Fruit fly (Drosophila melanogaster) whole organism, adult: ENCODE measurements around the gene CG31344.

Experiments used
- CG11617 ChIP-seq: fragments of 200-800 bp; sonication (Bioruptor generic); optimal IDR thresholded peaks from 2 replicates; lab custom pipeline; 2017; ENCODE audit warnings: mild to moderate bottlenecking, missing biosample characterization, missing genetic modification reagents, missing genetic modification characterization
- CG12768 ChIP-seq: fragments of 200-800 bp; sonication (Bioruptor generic); optimal IDR thresholded peaks from 2 replicates; lab custom pipeline; 2017; ENCODE audit warnings: missing biosample characterization, missing genetic modification characterization, mild to moderate bottlenecking, moderate library complexity, missing genetic modification reagents
- CG14711 ChIP-seq: fragments of 200-800 bp; sonication (Bioruptor generic); optimal IDR thresholded peaks from 2 replicates; lab custom pipeline; 2018; ENCODE audit warnings: missing biosample characterization, mild to moderate bottlenecking, missing genetic modification characterization, moderate library complexity
- CG1620 ChIP-seq: fragments of 200-800 bp; sonication (Bioruptor generic); optimal IDR thresholded peaks from 2 replicates; lab custom pipeline; 2016; ENCODE audit warnings: missing biosample characterization, missing genetic modification characterization
- CG33017 ChIP-seq: fragments of 200-800 bp; sonication (Bioruptor generic); optimal IDR thresholded peaks from 2 replicates; lab custom pipeline; 2018; ENCODE audit warnings: missing biosample characterization, mild to moderate bottlenecking, missing genetic modification characterization, moderate library complexity
- CG5204 ChIP-seq: fragments of 200-800 bp; sonication (Bioruptor generic); optimal IDR thresholded peaks from 2 replicates; lab custom pipeline; 2016; ENCODE audit warnings: missing biosample characterization, missing genetic modification characterization
- CG7045 ChIP-seq: fragments of 200-800 bp; sonication (Bioruptor generic); optimal IDR thresholded peaks from 2 replicates; lab custom pipeline; 2017; ENCODE audit warnings: missing biosample characterization, mild to moderate bottlenecking, missing genetic modification characterization
- CG7101 ChIP-seq: fragments of 200-800 bp; sonication (Bioruptor generic); optimal IDR thresholded peaks from 2 replicates; lab custom pipeline; 2018; ENCODE audit warnings: missing biosample characterization, mild to moderate bottlenecking, missing genetic modification characterization, moderate library complexity
- Clk ChIP-seq: fragments of 200-800 bp; sonication (Bioruptor generic); optimal IDR thresholded peaks from 2 replicates; lab custom pipeline; 2017; ENCODE audit warnings: missing biosample characterization, missing genetic modification characterization
- Crg-1 ChIP-seq: fragments of 200-800 bp; sonication (Bioruptor generic); optimal IDR thresholded peaks from 2 replicates; lab custom pipeline; 2016; ENCODE audit warnings: missing biosample characterization, missing genetic modification characterization
- Hr96 ChIP-seq: fragments of 200-800 bp; sonication (Bioruptor generic); optimal IDR thresholded peaks from 2 replicates; lab custom pipeline; 2016; ENCODE audit warnings: missing biosample characterization, missing genetic modification characterization
- Mnt ChIP-seq: fragments of 200-800 bp; sonication (Bioruptor generic); optimal IDR thresholded peaks from 2 replicates; lab custom pipeline; 2016; ENCODE audit warnings: missing biosample characterization, mild to moderate bottlenecking, missing genetic modification characterization
- bab1 ChIP-seq: fragments of 200-800 bp; sonication (Bioruptor generic); optimal IDR thresholded peaks from 3 replicates; lab custom pipeline; 2019; ENCODE audit warnings: missing biosample characterization, mild to moderate bottlenecking, missing genetic modification characterization, moderate library complexity
- cic ChIP-seq: fragments of 200-800 bp; sonication (Bioruptor generic); optimal IDR thresholded peaks from 2 replicates; lab custom pipeline; 2017; ENCODE audit warnings: missing biosample characterization, mild to moderate bottlenecking, missing genetic modification characterization, moderate library complexity
- cnc ChIP-seq, 2 experiments: fragments of >200 bp; optimal IDR thresholded peaks; 2 replicates each; lab custom pipeline; 2017
- kay ChIP-seq: fragments of 200-800 bp; sonication (Bioruptor generic); peaks from one replicate; lab custom pipeline; 2016; ENCODE audit warnings: missing biosample characterization, missing genetic modification characterization, borderline replicate concordance
- ovo ChIP-seq: fragments of 200-800 bp; sonication (Bioruptor generic); optimal IDR thresholded peaks from 2 replicates; lab custom pipeline; 2016; ENCODE audit warnings: missing biosample characterization, missing genetic modification characterization
- pad ChIP-seq: fragments of 200-800 bp; sonication (Bioruptor generic); optimal IDR thresholded peaks from 3 replicates; lab custom pipeline; 2017; ENCODE audit warnings: missing biosample characterization, missing genetic modification characterization, mild to moderate bottlenecking, moderate library complexity, missing genetic modification reagents
- tj ChIP-seq: fragments of 200-800 bp; sonication (Bioruptor generic); optimal IDR thresholded peaks from 3 replicates; lab custom pipeline; 2017; ENCODE audit warnings: missing biosample characterization, mild to moderate bottlenecking, missing genetic modification characterization, moderate library complexity
- toe ChIP-seq: fragments of 200-800 bp; sonication (Bioruptor generic); optimal IDR thresholded peaks from 2 replicates; lab custom pipeline; 2016; ENCODE audit warnings: missing biosample characterization, missing genetic modification characterization

The CG31344 gene

DNA sequence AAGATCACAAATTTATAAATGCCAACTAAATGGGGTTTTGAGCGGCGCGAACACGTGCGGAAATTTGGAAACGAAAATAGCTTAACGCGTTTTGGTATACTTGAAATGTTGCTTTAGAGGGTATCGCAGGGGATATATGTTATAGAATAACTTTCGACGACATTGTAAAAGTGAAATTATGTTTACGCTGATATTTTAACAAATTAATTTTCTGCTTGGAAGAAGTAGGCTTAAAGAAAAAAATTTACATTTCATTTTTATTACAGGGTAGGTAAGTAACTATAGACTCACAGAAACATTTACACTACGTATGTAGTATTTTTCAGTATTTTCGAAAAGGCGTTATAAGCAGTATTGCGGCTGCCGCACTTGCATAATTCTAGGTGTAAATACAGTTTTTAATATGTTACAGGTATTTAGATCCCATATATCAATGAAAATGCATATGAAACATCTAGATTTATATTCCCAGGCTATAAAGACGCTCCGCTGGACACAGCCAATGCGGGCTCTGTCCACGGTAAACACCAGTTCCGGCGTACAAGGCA lies 4.3 kb upstream of the CG31344 start, which contains the start of the genes Art3 and mRpS10:
TSS of gene Art3 (minus strand) at position 80 of the 548 bp plus-strand sequence.
TSS of gene mRpS10 (plus strand) at position 337 of the 548 bp plus-strand sequence.
- peak; percentile 99 for TF ChIP-seq Crg-1 (GFP tag; lab: Kevin White, UChicago)
- TF ChIP-seq toe (GFP tag; lab: Kevin White, UChicago) = peak; percentile 100
- TF ChIP-seq cnc (optimal IDR thresholded peaks at IDR 0.05; lab: Kevin White, UChicago) = no peak
- peak; percentile 100 for TF ChIP-seq bab1 (GFP tag; lab: Kevin White, UChicago)
- peak; percentile 94 for TF ChIP-seq tj
- TF ChIP-seq CG5204 (GFP tag; lab: Kevin White, UChicago) = peak; percentile 100
- peak; percentile 89 for TF ChIP-seq cic (GFP tag; lab: Kevin White, UChicago)
- peak; percentile 99 for TF ChIP-seq Mnt (GFP tag; lab: Kevin White, UChicago)
- TF ChIP-seq CG1620 = peak; percentile 99
- TF ChIP-seq Clk (GFP tag; lab: Kevin White, UChicago) = peak; percentile 99
- TF ChIP-seq CG14711 = peak; percentile 99
- TF ChIP-seq CG7101 (tag; lab: Kevin White, UChicago) = peak; percentile 100
- peak; percentile 100 for TF ChIP-seq CG33017
- TF ChIP-seq CG11617 (GFP tag; lab: Kevin White, UChicago) = peak; percentile 99
- TF ChIP-seq CG7045 (GFP tag; lab: Kevin White, UChicago) = peak; percentile 100
- TF ChIP-seq kay = no peak
- no peak for TF ChIP-seq Hr96 (GFP tag; lab: Kevin White, UChicago)
- peak; percentile 98 for TF ChIP-seq ovo (GFP tag; lab: Kevin White, UChicago)
- TF ChIP-seq CG12768 = peak; percentile 100
- TF ChIP-seq pad (GFP tag; lab: Kevin White, UChicago) = peak; percentile 96

DNA sequence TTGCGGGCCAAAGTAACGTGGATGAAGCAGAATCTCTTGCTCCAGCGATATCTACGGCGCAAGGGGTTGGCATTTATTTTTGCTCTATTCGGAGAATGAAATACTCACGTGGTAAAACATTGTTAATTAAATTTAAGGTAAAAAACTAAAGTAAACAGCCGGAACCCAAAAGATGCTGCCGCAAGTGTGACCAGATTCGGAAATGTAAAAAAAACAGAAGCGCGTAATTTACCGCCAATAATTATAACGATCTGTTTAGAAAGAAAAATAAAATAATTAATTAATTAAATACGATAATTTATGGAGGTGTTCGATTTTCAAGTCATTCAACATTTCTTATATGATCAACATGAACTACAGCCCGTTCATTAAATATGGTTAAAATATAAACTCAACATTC lies 2.2 kb downstream of the CG31344 start, which contains the start of gene Polr2G:
TSS of gene Polr2G (minus strand) at position 208 of the 400 bp plus-strand sequence.
- TF ChIP-seq Crg-1 (GFP tag; lab: Kevin White, UChicago) (no peak), bab1 (GFP tag; lab: Kevin White, UChicago) (peak; percentile 30)

- TF ChIP-seq ovo (GFP tag; lab: Kevin White, UChicago) (no peak), CG5204 (GFP tag; lab: Kevin White, UChicago) (no peak), pad (GFP tag; lab: Kevin White, UChicago) (peak; percentile 83), cic (GFP tag; lab: Kevin White, UChicago) (peak; percentile 48), CG14711 (peak; percentile 91), Hr96 (GFP tag; lab: Kevin White, UChicago) (no peak), Clk (GFP tag; lab: Kevin White, UChicago) (peak; percentile 87), Crg-1 (GFP tag; lab: Kevin White, UChicago) (peak; percentile 53), bab1 (GFP tag; lab: Kevin White, UChicago) (peak; percentile 74), CG7045 (GFP tag; lab: Kevin White, UChicago) (peak; percentile 93), CG12768 (peak; percentile 96), cnc (optimal IDR thresholded peaks at IDR 0.05; lab: Kevin White, UChicago) (no peak), CG7101 (tag; lab: Kevin White, UChicago) (peak; percentile 89), tj (peak; percentile 54), Mnt (GFP tag; lab: Kevin White, UChicago) (peak; percentile 82), CG11617 (GFP tag; lab: Kevin White, UChicago) (peak; percentile 87), CG1620 (peak; percentile 83), toe (GFP tag; lab: Kevin White, UChicago) (peak; percentile 95), kay (no peak), CG33017 (peak; percentile 89)
Observed at dm6 chr3R:15218824-15219576, 6.1 kb downstream of the CG31344 start, which contains the start of the genes SIDL and CG12241. Gene SIDL, minus strand, starts transcription at chr3R:15218874. Gene CG12241, plus strand, starts transcription at chr3R:15219256.

DNA sequence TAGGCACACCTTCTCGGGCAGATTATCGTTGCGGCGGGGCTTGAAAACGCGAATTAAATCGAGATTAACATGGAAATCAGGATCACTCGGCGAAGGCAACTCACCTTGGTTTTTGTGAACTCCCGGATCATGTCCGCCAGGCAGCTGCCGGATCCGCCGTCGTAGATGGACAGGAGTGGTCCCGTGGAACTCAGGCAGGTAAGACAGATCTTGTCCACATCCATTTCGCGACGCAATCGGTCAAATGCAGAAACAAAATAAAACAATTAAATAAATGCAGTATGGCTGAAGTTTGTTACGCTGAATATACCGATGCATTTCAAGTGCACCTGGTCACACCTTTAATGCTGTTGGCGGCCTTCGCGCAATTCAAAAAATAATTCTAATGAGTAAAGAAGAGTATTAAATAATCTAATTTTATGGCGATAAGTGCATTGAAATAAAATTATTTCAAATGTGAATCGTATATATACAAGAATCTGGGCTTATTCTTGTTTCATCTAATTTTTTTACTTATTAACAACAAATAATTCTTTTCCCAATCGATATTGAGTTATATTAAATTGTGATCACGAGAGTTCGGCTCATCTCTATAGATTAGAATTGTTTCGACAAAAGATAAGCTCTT lies 11.7 kb downstream of the CG31344 start, which contains the start of the genes CG6654 and CG4210:
TSS of gene CG6654 (minus strand) at position 297 of the 628 bp plus-strand sequence.
TSS of gene CG4210 (plus strand) at position 613 of the 628 bp plus-strand sequence.
- TF ChIP-seq CG7045 (GFP tag; lab: Kevin White, UChicago) = no peak
- no peak for TF ChIP-seq cic (GFP tag; lab: Kevin White, UChicago)
- peak; percentile 28 for TF ChIP-seq CG14711
- peak; percentile 29 for TF ChIP-seq CG11617 (GFP tag; lab: Kevin White, UChicago)
- TF ChIP-seq toe (GFP tag; lab: Kevin White, UChicago) = peak; percentile 5
- TF ChIP-seq pad (GFP tag; lab: Kevin White, UChicago) = peak; percentile 15
- no peak for TF ChIP-seq kay
- TF ChIP-seq CG7101 (tag; lab: Kevin White, UChicago) = peak; percentile 9
- TF ChIP-seq CG33017 = no peak
- no peak for TF ChIP-seq cnc (optimal IDR thresholded peaks at IDR 0.05; lab: Kevin White, UChicago)
- no peak for TF ChIP-seq Clk (GFP tag; lab: Kevin White, UChicago)
- TF ChIP-seq Mnt (GFP tag; lab: Kevin White, UChicago) = no peak
- no peak for TF ChIP-seq Crg-1 (GFP tag; lab: Kevin White, UChicago)
- peak; percentile 9 for TF ChIP-seq bab1 (GFP tag; lab: Kevin White, UChicago)
- no peak for TF ChIP-seq tj
- no peak for TF ChIP-seq ovo (GFP tag; lab: Kevin White, UChicago)
- no peak for TF ChIP-seq Hr96 (GFP tag; lab: Kevin White, UChicago)
- no peak for TF ChIP-seq CG12768
- no peak for TF ChIP-seq CG5204 (GFP tag; lab: Kevin White, UChicago)
- TF ChIP-seq CG1620 = no peak
